Fruit fly (Drosophila melanogaster) whole organism: Measurements from ENCODE around the gene CG13062.

Source experiments
- CG8478 ChIP-seq: fragments of >200 bp; optimal IDR thresholded peaks from 2 replicates; lab custom pipeline; 2018; ENCODE audit warnings: inconsistent platforms
- Dll ChIP-seq: fragments of >200 bp; optimal IDR thresholded peaks from 2 replicates; lab custom pipeline; 2017
- EcR ChIP-seq, 2 experiments: fragments of >200 bp; optimal IDR thresholded peaks; 2 replicates each; lab custom pipeline; 2017; ENCODE audit warnings: missing biosample characterization in 2 of 2, missing genetic modification characterization in 2 of 2, missing genetic modification reagents in 2 of 2
- pan ChIP-seq: fragments of >200 bp; optimal IDR thresholded peaks from 2 replicates; lab custom pipeline; 2017
- psq ChIP-seq: fragments of >200 bp; optimal IDR thresholded peaks from 2 replicates; lab custom pipeline; 2017
- usp ChIP-seq: fragments of >200 bp; optimal IDR thresholded peaks from 2 replicates; lab custom pipeline; 2017; ENCODE audit warnings: missing biosample characterization, missing genetic modification characterization, mixed read lengths

The CG13062 gene

DNA sequence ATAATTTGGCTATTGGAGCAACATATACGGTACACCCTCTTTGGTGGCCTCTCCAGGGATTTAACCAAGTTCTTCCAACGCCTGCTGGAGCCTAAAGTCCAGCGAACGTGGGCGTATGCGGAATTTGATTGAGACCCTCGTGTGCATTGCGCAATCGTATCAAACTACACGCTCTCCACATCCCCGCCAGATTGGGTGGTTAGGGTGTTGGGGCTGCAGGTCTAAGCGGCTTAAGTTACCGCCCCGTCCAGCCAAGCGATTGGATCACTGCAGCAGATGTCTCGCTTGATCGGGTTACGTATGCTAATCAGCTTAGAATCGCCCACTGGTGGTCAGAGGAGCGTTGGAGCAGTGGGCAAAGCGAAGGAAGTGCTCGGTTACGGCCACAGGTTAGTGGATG lies 16.7 kb downstream of the CG13062 start, which contains the start of gene CG33060:
Gene CG33060 (plus strand): TSS at position 301 of the 400 bp plus-strand sequence.
- TF ChIP-seq pan (lab: Kevin White, UChicago), result no peak
- TF ChIP-seq psq (lab: Kevin White, UChicago), result no peak
- TF ChIP-seq CG8478 (lab: Kevin White, UChicago), result no peak
- no peak for TF ChIP-seq Dll (lab: Kevin White, UChicago)
- no peak for TF ChIP-seq EcR (GFP tag; optimal IDR thresholded peaks at IDR 0.05; lab: Kevin White, UChicago)
- TF ChIP-seq usp (GFP tag; lab: Kevin White, UChicago), result no peak

DNA sequence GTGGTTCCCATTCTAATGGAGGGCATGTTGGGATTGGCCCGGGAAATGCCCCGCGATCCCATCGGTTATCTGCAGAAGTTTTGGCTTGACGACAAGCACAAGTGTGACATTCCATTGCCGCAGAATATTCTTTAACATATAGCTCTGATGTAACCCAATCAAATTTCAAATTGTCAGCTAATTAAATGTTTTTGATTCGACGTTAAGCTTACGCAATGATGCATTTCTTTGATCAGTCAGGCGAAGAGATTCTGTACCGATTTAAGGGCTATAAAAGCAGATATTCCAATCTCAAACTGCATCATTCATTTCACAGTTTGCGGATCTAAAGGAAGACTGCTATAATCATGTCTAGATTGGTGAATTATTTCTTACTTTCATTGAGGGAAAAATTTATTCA lies 17.5 kb downstream of the CG13062 start, which contains the start of gene retinin:
Gene retinin (plus strand): TSS at position 301 of the 400 bp plus-strand sequence.
- TF ChIP-seq psq (lab: Kevin White, UChicago), result no peak

DNA sequence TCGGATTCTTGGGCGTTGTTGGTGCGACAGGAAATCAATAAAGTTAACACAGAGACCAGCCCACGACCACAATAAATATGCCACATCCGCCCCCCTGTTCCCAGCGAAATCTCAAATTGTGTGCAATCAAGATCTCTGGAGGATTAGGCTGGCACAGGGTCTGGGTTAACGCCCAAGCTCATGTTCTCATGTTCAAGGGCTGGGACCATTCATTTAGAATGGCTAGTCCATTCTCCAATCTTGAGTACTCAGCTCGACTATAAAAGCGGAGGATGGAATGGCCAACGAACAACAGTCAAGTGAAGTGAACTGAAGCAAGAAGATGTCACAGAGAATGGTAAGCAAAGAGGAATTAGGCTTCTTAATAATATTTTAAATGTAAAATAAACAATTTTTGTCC lies 18.9 kb downstream of the CG13062 start, which contains the start of gene CG13056:
Gene CG13056 (plus strand): TSS at position 301 of the 400 bp plus-strand sequence.
- TF ChIP-seq Dll (lab: Kevin White, UChicago), result no peak
- TF ChIP-seq pan (lab: Kevin White, UChicago), result no peak
- no peak for TF ChIP-seq psq (lab: Kevin White, UChicago)
- TF ChIP-seq EcR (GFP tag; optimal IDR thresholded peaks at IDR 0.05; lab: Kevin White, UChicago), result no peak
- TF ChIP-seq CG8478 (lab: Kevin White, UChicago), result no peak
- TF ChIP-seq usp (GFP tag; lab: Kevin White, UChicago), result no peak

DNA sequence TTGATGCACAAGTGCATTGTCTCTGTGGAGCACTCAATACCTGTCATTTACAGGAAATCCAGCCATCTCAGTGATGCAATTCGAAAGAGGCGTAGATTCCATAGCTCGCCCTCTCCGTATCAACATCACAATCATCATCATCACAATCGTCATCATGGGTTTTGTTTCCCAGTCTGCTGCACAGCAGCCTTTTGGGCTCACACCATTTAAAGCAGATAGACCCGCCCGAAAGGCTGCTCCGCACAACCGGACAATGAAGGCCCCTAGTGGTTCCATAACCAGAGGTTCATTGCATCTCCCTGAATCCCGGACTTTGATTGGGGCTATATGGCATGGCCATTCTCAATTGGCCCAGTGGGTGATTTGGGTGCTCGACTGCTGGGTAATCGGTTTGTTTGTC lies 20.8 kb downstream of the CG13062 start:
- TF ChIP-seq Dll (lab: Kevin White, UChicago), result no peak
- TF ChIP-seq CG8478 (lab: Kevin White, UChicago), result no peak
- no peak for TF ChIP-seq pan (lab: Kevin White, UChicago)
- no peak for TF ChIP-seq usp (GFP tag; lab: Kevin White, UChicago)
- TF ChIP-seq psq (lab: Kevin White, UChicago), result no peak
- TF ChIP-seq EcR (GFP tag; optimal IDR thresholded peaks at IDR 0.05; lab: Kevin White, UChicago), result no peak

DNA sequence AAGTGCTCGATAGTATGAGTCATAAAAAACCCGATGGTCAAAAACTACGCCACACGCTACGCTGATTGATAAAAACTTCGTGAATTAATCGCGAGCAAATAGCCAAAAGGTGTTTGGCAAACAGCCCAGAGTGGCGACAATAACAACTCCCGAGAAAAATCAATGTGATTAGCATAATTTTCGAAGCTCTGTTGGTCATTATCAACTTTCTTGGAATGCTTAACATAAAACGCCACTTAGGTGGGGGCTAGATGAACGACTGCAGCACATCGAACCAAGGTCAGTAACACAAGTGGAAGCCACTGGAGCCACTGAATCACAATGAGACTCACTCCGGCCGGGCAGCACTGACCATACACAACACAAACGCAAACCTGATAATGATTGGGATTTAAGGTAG lies 23.7 kb downstream of the CG13062 start:
- TF ChIP-seq EcR (GFP tag; optimal IDR thresholded peaks at IDR 0.05; lab: Kevin White, UChicago) (no peak), psq (lab: Kevin White, UChicago) (no peak), usp (GFP tag; lab: Kevin White, UChicago) (no peak), Dll (lab: Kevin White, UChicago) (no peak), pan (lab: Kevin White, UChicago) (no peak), CG8478 (lab: Kevin White, UChicago) (no peak)

DNA sequence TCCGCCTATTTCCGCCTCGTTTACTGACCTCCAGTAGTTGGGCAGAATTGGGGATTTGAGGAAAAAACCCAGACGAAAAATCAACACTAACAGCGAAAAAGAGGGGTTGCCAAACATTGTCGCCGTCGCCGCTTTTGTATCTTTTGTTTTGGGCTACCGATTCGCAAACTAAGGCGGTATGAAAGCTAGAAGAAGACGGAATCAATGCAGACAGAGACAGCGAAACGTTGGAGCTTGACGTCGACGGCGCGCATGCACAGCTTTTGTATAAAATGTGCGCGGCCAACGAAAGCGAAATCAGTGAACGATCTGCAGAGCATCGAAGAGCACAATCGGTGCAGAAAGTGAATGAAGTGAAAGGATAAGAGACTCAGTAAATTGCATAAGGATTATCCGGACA lies 24.6 kb downstream of the CG13062 start, which contains the start of gene CG4998:
Gene CG4998 (plus strand): TSS at position 301 of the 400 bp plus-strand sequence.
- TF ChIP-seq Dll (lab: Kevin White, UChicago) (no peak), EcR (GFP tag; optimal IDR thresholded peaks at IDR 0.05; lab: Kevin White, UChicago) (no peak), psq (lab: Kevin White, UChicago) (no peak), usp (GFP tag; lab: Kevin White, UChicago) (no peak), pan (lab: Kevin White, UChicago) (no peak), CG8478 (lab: Kevin White, UChicago) (no peak)

DNA sequence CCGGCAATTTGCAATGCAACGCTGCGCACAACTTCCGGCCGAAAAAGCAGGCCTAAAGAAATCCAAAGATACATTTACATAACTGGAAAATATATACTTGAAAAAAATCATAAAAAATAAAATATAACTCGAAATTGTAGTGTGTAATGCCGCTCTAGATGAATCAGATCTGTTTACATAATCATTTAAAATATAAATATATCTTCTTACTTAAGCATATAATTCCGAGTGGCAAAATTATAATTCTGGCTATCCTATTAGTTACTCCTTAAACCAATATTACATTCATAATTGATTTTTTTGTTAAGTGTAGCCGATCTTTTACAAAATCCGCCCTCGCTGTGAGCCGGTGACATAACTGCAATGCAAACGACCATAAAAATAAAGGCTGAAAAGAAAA lies 25.4 kb downstream of the CG13062 start:
- TF ChIP-seq Dll (lab: Kevin White, UChicago) (no peak), usp (GFP tag; lab: Kevin White, UChicago) (no peak)

DNA sequence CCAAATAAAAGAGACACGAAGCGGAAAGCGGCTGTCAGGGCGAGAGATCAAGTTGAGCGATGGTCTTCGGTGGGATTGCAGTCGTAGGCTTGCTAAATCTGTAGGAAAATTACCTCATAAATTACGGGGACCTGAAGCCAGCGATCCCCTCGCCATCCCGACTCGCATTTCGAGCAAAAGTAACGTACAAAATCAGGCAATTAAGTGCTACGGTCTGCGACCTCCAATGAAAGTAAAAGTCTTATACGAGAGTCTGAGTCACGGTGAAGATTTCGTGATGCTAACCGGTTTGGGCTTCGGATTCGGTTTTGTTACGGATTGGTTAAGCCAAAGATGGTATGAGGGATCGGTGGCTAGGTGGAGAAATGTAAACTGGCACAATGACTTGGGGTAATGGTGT lies 25.8 kb downstream of the CG13062 start:
- no peak for TF ChIP-seq psq (lab: Kevin White, UChicago)
- TF ChIP-seq Dll (lab: Kevin White, UChicago), result no peak
- TF ChIP-seq CG8478 (lab: Kevin White, UChicago), result no peak
- no peak for TF ChIP-seq EcR (GFP tag; optimal IDR thresholded peaks at IDR 0.05; lab: Kevin White, UChicago)

DNA sequence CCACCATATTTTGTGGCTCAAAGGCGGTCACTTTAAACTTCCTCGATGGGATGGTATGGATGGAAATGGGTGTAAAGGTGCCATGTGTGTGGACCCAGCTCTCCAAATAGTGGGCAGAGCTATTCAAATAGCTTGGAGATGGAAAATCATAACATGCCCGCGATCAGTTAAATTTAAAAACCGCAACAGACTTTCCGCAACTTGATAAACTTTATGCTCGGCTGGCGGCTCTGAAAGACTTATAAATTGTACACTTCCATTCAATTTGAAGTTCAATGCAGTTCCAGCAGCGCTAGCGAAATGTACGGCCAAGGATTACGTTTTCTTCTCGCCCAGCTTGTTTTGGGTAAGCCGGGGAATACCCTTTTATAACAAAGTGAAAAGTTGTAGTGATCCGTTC lies 31.9 kb downstream of the CG13062 start, which contains the start of gene CG33257:
Gene CG33257 (plus strand): TSS at position 301 of the 400 bp plus-strand sequence.
- TF ChIP-seq usp (GFP tag; lab: Kevin White, UChicago), result no peak
- no peak for TF ChIP-seq Dll (lab: Kevin White, UChicago)
- no peak for TF ChIP-seq EcR (GFP tag; optimal IDR thresholded peaks at IDR 0.05; lab: Kevin White, UChicago)
- TF ChIP-seq pan (lab: Kevin White, UChicago), result no peak
- TF ChIP-seq CG8478 (lab: Kevin White, UChicago), result no peak
- no peak for TF ChIP-seq psq (lab: Kevin White, UChicago)

DNA sequence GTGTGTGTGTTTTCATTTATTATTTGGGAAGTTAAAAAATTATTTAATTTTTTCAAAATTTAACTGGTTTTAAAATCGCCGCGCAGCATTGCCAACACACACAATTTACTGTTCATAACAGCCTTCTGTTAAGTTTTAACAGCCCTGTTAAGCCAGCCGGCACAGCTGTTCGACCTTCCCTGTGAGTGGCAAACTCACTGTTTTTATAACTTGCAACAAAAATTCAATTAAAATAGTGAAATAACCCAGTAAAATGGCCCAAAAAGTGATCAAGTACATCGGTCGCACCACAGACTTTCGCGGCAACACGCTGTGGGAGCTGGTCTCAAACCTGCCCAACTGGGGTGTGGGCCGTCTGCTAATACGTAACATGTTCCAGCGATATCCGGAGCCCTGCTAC lies 33.8 kb downstream of the CG13062 start, which contains the start of gene mRpS34:
Gene mRpS34 (plus strand): TSS at position 161 of the 400 bp plus-strand sequence.
- TF ChIP-seq usp (GFP tag; lab: Kevin White, UChicago) (no peak), CG8478 (lab: Kevin White, UChicago) (no peak), psq (lab: Kevin White, UChicago) (no peak), pan (lab: Kevin White, UChicago) (no peak), EcR (GFP tag; optimal IDR thresholded peaks at IDR 0.05; lab: Kevin White, UChicago) (no peak), Dll (lab: Kevin White, UChicago) (no peak)

DNA sequence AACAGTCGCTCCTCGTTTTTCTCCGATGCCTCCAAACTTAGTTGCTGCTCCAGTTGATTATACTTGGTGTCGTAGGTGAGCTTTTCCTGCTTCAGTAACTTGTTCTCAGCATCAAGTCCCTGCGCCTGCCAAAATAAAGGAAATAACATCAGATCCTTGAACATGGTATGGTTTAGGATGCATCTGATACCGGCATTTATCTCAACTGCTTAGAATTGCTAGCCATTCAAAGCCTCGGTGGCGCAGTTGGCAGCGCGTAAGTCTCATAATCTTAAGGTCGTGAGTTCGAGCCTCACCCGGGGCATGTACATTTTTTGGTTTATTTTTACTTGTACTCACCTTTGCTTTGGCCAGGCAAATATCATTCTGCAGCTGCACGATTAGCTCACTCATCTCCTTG lies 35.6 kb downstream of the CG13062 start:
- TF ChIP-seq EcR (GFP tag; optimal IDR thresholded peaks at IDR 0.05; lab: Kevin White, UChicago), result no peak

DNA sequence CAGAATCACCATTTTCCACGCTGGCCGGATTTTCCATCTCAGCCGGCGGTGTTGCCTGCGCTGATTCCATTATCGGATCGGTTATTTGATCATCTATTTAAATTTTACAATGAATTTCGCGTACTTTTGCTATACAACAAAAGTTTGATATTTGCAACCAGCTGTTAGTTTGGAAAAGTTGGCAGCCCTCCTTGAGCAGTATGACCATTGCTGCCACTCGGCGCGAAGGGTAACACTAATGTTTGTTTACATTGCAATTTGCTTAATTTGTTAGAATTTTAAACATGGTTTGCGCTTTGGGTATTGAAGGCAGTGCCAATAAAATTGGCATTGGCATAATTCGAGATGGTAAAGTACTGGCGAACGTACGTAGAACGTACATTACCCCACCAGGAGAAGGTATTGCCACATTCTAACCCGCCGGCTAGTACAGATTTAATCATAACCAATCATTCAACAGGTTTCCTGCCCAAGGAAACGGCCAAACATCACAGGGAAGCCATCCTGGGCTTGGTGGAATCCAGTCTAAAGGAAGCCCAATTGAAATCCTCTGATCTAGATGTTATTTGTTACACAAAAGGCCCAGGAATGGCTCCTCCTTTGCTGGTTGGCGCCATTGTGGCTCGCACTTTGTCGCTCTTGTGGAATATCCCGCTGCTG lies 37.8 kb downstream of the CG13062 start, which contains the start of the genes Golgin104 and Tcs3:
Gene Golgin104 (minus strand): TSS at position 182 of the 660 bp plus-strand sequence.
Gene Tcs3 (plus strand): TSS at position 222 of the 660 bp plus-strand sequence.
- no peak for TF ChIP-seq pan (lab: Kevin White, UChicago)
- TF ChIP-seq psq (lab: Kevin White, UChicago), result no peak
- no peak for TF ChIP-seq EcR (GFP tag; optimal IDR thresholded peaks at IDR 0.05; lab: Kevin White, UChicago)
- no peak for TF ChIP-seq Dll (lab: Kevin White, UChicago)
- TF ChIP-seq CG8478 (lab: Kevin White, UChicago), result no peak
- no peak for TF ChIP-seq usp (GFP tag; lab: Kevin White, UChicago)
